Worm (Caenorhabditis elegans): Measurements from ENCODE around the gene cwf-19L1.

Gene cwf-19L1

ce11 chrV:6100492-6101004 lies 7.1 kb upstream of the cwf-19L1 start, which contains the start of gene crt-1:
TSS of gene crt-1 (minus strand) at chrV:6100542.
- TF ChIP-seq flt-1 (GFP tag; IDR thresholded peaks at IDR 0.05): no peak
- no peak for TF ChIP-seq tbx-37 (GFP tag; conservative IDR thresholded peaks at IDR 0.05)
- no peak for TF ChIP-seq B0310.2 (tag; optimal IDR thresholded peaks at IDR 0.05)
- TF ChIP-seq ceh-13 (GFP tag; optimal IDR thresholded peaks at IDR 0.05): no peak
- TF ChIP-seq F13C5.2 (tag; optimal IDR thresholded peaks at IDR 0.05): peak; percentile 33
- TF ChIP-seq sea-1 (GFP tag; conservative IDR thresholded peaks at IDR 0.05): 0 out of 2 replicates have a peak, but pooled peaks have one; percentile 43
- no peak for TF ChIP-seq tra-4 (tag; optimal IDR thresholded peaks at IDR 0.05)
- peak; percentile 59 for TF ChIP-seq hmg-4 (GFP tag; optimal IDR thresholded peaks at IDR 0.05)
- TF ChIP-seq pes-1 (GFP tag; IDR thresholded peaks at IDR 0.05): no peak
- TF ChIP-seq hmbx-1 (tag; optimal IDR thresholded peaks at IDR 0.05): no peak
- TF ChIP-seq ama-1 (optimal IDR thresholded peaks at IDR 0.05): no peak
- TF ChIP-seq ets-7 (tag; optimal IDR thresholded peaks at IDR 0.05): no peak

- TF ChIP-seq scrt-1 (GFP tag; IDR thresholded peaks at IDR 0.05) (no peak), F13C5.2 (tag; optimal IDR thresholded peaks at IDR 0.05) (no peak), aly-1 (tag; optimal IDR thresholded peaks at IDR 0.05) (no peak), ceh-36 (tag; optimal IDR thresholded peaks at IDR 0.05) (no peak), tra-4 (tag; optimal IDR thresholded peaks at IDR 0.05) (no peak), pes-1 (GFP tag; IDR thresholded peaks at IDR 0.05) (no peak), tbx-37 (GFP tag; conservative IDR thresholded peaks at IDR 0.05) (no peak), B0310.2 (tag; optimal IDR thresholded peaks at IDR 0.05) (no peak), hmbx-1 (tag; optimal IDR thresholded peaks at IDR 0.05) (no peak)
Observed at ce11 chrV:6101243-6101898, 6.3 kb upstream of the cwf-19L1 start.

DNA sequence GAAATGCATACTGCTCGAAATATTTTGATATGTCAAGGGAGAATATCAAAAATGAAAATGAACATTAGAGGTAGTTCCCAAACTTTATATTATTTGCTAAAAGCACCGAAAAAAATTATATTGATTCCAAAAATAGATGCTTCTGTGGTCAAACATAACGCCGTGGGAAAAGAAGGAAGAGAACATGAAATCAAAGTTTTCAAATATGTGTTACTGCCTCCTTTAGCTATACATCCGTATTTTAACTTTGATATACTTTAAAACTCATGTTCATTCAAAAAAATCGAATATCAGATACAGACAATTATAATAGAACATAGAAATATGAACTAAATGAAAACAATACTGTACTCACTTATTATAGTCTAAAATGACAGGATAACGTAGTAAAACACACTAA lies 4.2 kb upstream of the cwf-19L1 start, which contains the start of gene Y38A10A.11:
Y38A10A.11 (minus strand) TSS at position 101 of the 400 bp plus-strand sequence.
- TF ChIP-seq ceh-36 (tag; optimal IDR thresholded peaks at IDR 0.05) (no peak), B0310.2 (tag; optimal IDR thresholded peaks at IDR 0.05) (no peak), hmg-4 (GFP tag; optimal IDR thresholded peaks at IDR 0.05) (no peak), flt-1 (GFP tag; IDR thresholded peaks at IDR 0.05) (no peak), pes-1 (GFP tag; IDR thresholded peaks at IDR 0.05) (no peak), tra-4 (tag; optimal IDR thresholded peaks at IDR 0.05) (no peak), hmbx-1 (tag; optimal IDR thresholded peaks at IDR 0.05) (no peak), aly-1 (tag; optimal IDR thresholded peaks at IDR 0.05) (no peak), sea-1 (GFP tag; conservative IDR thresholded peaks at IDR 0.05) (no peak), scrt-1 (GFP tag; IDR thresholded peaks at IDR 0.05) (no peak), F13C5.2 (tag; optimal IDR thresholded peaks at IDR 0.05) (no peak), hnd-1 (tag; optimal IDR thresholded peaks at IDR 0.05) (no peak), tbx-11 (GFP tag; IDR thresholded peaks at IDR 0.05) (no peak)

DNA sequence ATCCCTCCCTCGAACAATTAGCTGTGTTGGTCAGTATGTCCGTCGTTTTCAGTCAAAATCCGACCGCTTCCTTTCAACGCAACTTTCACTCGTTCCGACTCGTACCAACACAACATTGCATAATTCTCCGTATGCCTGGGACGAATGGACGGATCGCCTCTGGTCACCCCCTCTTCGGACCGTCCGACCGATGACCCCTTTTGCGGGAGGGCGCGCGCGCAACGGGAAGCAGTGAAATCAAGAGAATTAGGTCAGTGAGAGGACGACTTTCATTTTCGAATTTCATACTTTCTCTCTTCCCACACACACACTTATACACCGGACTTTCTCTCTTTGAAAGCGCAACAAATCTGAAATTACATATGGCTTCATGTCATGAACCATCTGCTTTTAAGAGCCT lies 2.3 kb upstream of the cwf-19L1 start, which contains the start of gene atf-8:
atf-8 (plus strand) TSS at position 234 of the 400 bp plus-strand sequence.
- TF ChIP-seq hmbx-1 (tag; optimal IDR thresholded peaks at IDR 0.05) (no peak), aly-1 (tag; optimal IDR thresholded peaks at IDR 0.05) (no peak), tbx-11 (GFP tag; IDR thresholded peaks at IDR 0.05) (no peak), tbx-37 (GFP tag; conservative IDR thresholded peaks at IDR 0.05) (no peak), flt-1 (GFP tag; IDR thresholded peaks at IDR 0.05) (no peak), B0310.2 (tag; optimal IDR thresholded peaks at IDR 0.05) (no peak), sea-1 (GFP tag; conservative IDR thresholded peaks at IDR 0.05) (no peak)

DNA sequence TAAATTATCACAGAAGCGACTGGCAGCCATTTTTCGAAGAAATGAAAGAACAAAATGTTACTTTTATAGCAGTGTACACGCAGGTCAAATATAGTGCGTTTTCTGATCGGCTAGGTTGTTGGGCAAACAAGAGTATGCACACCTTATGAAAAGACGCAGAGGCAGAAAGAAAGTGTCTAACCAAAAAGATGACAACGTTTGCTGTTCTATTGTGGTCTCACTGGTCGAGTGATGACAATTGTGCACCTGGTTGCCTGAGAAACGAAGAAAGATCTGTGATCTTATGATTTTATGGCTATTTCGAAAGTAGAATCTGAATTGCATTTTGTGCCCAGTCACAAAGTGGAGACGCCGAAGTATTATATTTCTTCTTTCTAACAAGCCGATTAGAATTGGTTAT lies 2.9 kb downstream of the cwf-19L1 start, which contains the start of gene F17A9.4:
F17A9.4 (minus strand) TSS at position 97 of the 400 bp plus-strand sequence.
- TF ChIP-seq B0310.2 (tag; optimal IDR thresholded peaks at IDR 0.05) (no peak), aly-1 (tag; optimal IDR thresholded peaks at IDR 0.05) (no peak), tbx-37 (GFP tag; conservative IDR thresholded peaks at IDR 0.05) (no peak), tra-4 (tag; optimal IDR thresholded peaks at IDR 0.05) (no peak), ama-1 (optimal IDR thresholded peaks at IDR 0.05) (no peak), sea-1 (GFP tag; conservative IDR thresholded peaks at IDR 0.05) (no peak), tbx-11 (GFP tag; IDR thresholded peaks at IDR 0.05) (no peak), F13C5.2 (tag; optimal IDR thresholded peaks at IDR 0.05) (no peak)

DNA sequence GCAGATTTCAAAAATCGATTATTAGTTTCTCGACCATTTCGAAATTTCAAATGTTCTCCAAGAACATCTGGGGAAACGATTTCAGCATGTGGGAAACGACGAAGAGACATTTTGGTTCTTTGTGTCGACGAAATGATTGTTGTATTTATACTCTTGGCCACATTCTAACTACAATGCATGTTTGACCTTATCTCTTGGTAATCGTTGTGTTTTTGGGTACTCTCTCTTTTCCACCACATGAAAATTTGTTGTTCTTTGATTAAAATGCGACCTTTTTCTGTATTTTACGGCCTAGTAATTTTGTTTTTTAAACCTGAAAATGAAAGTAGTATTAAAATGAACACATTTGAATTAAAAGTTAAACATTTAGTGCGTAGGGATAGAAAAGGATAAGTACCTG lies 5.2 kb downstream of the cwf-19L1 start, which contains the start of gene F17A9.5:
F17A9.5 (minus strand) TSS at position 175 of the 400 bp plus-strand sequence.
- TF ChIP-seq aly-1 (tag; optimal IDR thresholded peaks at IDR 0.05) (no peak), tbx-11 (GFP tag; IDR thresholded peaks at IDR 0.05) (no peak), ceh-13 (GFP tag; optimal IDR thresholded peaks at IDR 0.05) (no peak), ceh-36 (tag; optimal IDR thresholded peaks at IDR 0.05) (no peak), hmbx-1 (tag; optimal IDR thresholded peaks at IDR 0.05) (no peak), pes-1 (GFP tag; IDR thresholded peaks at IDR 0.05) (no peak), B0310.2 (tag; optimal IDR thresholded peaks at IDR 0.05) (no peak), flt-1 (GFP tag; IDR thresholded peaks at IDR 0.05) (no peak), hmg-4 (GFP tag; optimal IDR thresholded peaks at IDR 0.05) (no peak), F13C5.2 (tag; optimal IDR thresholded peaks at IDR 0.05) (no peak), sea-1 (GFP tag; conservative IDR thresholded peaks at IDR 0.05) (no peak), ama-1 (optimal IDR thresholded peaks at IDR 0.05) (no peak), ets-7 (tag; optimal IDR thresholded peaks at IDR 0.05) (no peak), hnd-1 (tag; optimal IDR thresholded peaks at IDR 0.05) (no peak), scrt-1 (GFP tag; IDR thresholded peaks at IDR 0.05) (no peak)

DNA sequence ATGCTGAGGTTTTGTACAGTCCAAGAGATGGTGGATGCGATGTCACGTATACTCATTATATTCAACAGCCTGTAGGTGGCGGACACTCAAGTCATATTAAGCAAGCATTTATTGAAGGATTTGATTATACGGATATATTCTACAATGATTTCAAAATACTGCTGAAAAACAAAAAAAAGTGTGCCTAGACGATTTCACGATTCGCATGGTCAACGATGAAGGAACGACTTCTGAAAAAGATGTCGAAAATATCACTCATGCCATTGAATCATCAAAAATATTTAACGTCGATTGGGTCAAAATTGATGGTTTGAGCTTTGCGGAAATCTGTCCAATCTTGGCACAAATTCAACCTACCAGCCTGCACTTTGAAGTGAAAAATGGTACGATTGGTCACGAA lies 9.4 kb downstream of the cwf-19L1 start:
- TF ChIP-seq ceh-36 (tag; optimal IDR thresholded peaks at IDR 0.05) (no peak), tbx-37 (GFP tag; conservative IDR thresholded peaks at IDR 0.05) (no peak), ceh-13 (GFP tag; optimal IDR thresholded peaks at IDR 0.05) (no peak), sea-1 (GFP tag; conservative IDR thresholded peaks at IDR 0.05) (no peak), hmbx-1 (tag; optimal IDR thresholded peaks at IDR 0.05) (no peak), tra-4 (tag; optimal IDR thresholded peaks at IDR 0.05) (no peak), scrt-1 (GFP tag; IDR thresholded peaks at IDR 0.05) (no peak), B0310.2 (tag; optimal IDR thresholded peaks at IDR 0.05) (no peak), flt-1 (GFP tag; IDR thresholded peaks at IDR 0.05) (no peak), F13C5.2 (tag; optimal IDR thresholded peaks at IDR 0.05) (no peak)

Data from whole organism, early embryonic.